Fruit fly (Drosophila melanogaster) whole organism, embryonic: ENCODE measurements around the gene Nin.

Experiments used
- Bgb ChIP-seq: fragments of 200-800 bp; sonication (Bioruptor generic); IDR thresholded peaks from 2 replicates; pipeline ENCODE4 v1.3.6; 2022; ENCODE audit warnings: missing biosample characterization, missing genetic modification characterization; ENCODE audit not compliant: partially characterized antibody
- C15 ChIP-seq: fragments of 200-800 bp; sonication (Bioruptor generic); IDR thresholded peaks from 3 replicates; pipeline ENCODE4 v1.3.6; 2022; ENCODE audit warnings: missing biosample characterization, missing genetic modification characterization
- CG1024 ChIP-seq: fragments of 200-800 bp; sonication (Bioruptor generic); IDR thresholded peaks from 2 replicates; pipeline ENCODE4 v1.3.6; 2022; ENCODE audit warnings: missing biosample characterization, missing genetic modification characterization
- CG10321 ChIP-seq: fragments of 200-800 bp; sonication (Bioruptor generic); IDR thresholded peaks from 2 replicates; pipeline ENCODE4 v1.3.6; 2022; ENCODE audit warnings: missing biosample characterization, missing genetic modification characterization
- CG10431 ChIP-seq: fragments of 200-800 bp; sonication (Bioruptor generic); optimal IDR thresholded peaks from 3 replicates; lab custom pipeline; 2018; ENCODE audit warnings: missing biosample characterization, mild to moderate bottlenecking, missing genetic modification characterization
- CG11504 ChIP-seq: fragments of 200-800 bp; sonication (Bioruptor generic); optimal IDR thresholded peaks from 3 replicates; lab custom pipeline; 2019; ENCODE audit warnings: missing biosample characterization, mild to moderate bottlenecking, missing genetic modification characterization, moderate library complexity
- CG12219 ChIP-seq: fragments of 200-800 bp; sonication (Bioruptor generic); optimal IDR thresholded peaks from 3 replicates; lab custom pipeline; 2018; ENCODE audit warnings: missing biosample characterization, mild to moderate bottlenecking, missing genetic modification characterization
- CG12299 ChIP-seq: fragments of 200-800 bp; sonication (Bioruptor generic); optimal IDR thresholded peaks from 2 replicates; lab custom pipeline; 2018; ENCODE audit warnings: missing biosample characterization, mild to moderate bottlenecking, missing genetic modification characterization
- CG13287 ChIP-seq: fragments of 200-800 bp; sonication (Bioruptor generic); IDR thresholded peaks from 2 replicates; pipeline ENCODE4 v1.3.6; 2022; ENCODE audit warnings: missing biosample characterization, missing genetic modification characterization; ENCODE audit not compliant: partially characterized antibody
- CG14710 ChIP-seq: fragments of 200-800 bp; sonication (Bioruptor generic); optimal IDR thresholded peaks from 3 replicates; lab custom pipeline; 2019; ENCODE audit warnings: missing biosample characterization, mild to moderate bottlenecking, missing genetic modification characterization, moderate library complexity
- CG15601 ChIP-seq: fragments of 200-800 bp; sonication (Bioruptor generic); optimal IDR thresholded peaks from 3 replicates; lab custom pipeline; 2019; ENCODE audit warnings: missing biosample characterization, mild to moderate bottlenecking, missing genetic modification characterization, moderate library complexity
- CG17186 ChIP-seq: fragments of 200-800 bp; sonication (Bioruptor generic); optimal IDR thresholded peaks from 3 replicates; lab custom pipeline; 2017; ENCODE audit warnings: missing biosample characterization, missing genetic modification reagents, missing genetic modification characterization
- CG17802 ChIP-seq: fragments of 200-800 bp; sonication (Bioruptor generic); optimal IDR thresholded peaks from 2 replicates; lab custom pipeline; 2018; ENCODE audit warnings: missing biosample characterization, mild to moderate bottlenecking, missing genetic modification characterization, moderate library complexity
- CG18476 ChIP-seq: fragments of 200-800 bp; sonication (Bioruptor generic); optimal IDR thresholded peaks from 2 replicates; lab custom pipeline; 2016; ENCODE audit warnings: missing biosample characterization, mild to moderate bottlenecking, missing genetic modification characterization
- CG2199 ChIP-seq: fragments of 200-800 bp; sonication (Bioruptor generic); IDR thresholded peaks from 3 replicates; pipeline ENCODE4 v1.3.6; 2022; ENCODE audit warnings: missing biosample characterization, missing genetic modification characterization
- CG3065 ChIP-seq: fragments of 200-800 bp; sonication (Bioruptor generic); optimal IDR thresholded peaks from 2 replicates; lab custom pipeline; 2016; ENCODE audit warnings: missing biosample characterization, missing genetic modification characterization
- CG31224 ChIP-seq: fragments of 200-800 bp; sonication (Bioruptor generic); IDR thresholded peaks from 2 replicates; pipeline ENCODE4 v1.3.6; 2022; ENCODE audit warnings: missing biosample characterization, missing genetic modification characterization
- CG3281 ChIP-seq: fragments of 200-800 bp; sonication (Bioruptor generic); optimal IDR thresholded peaks from 3 replicates; lab custom pipeline; 2017; ENCODE audit warnings: missing biosample characterization, mild to moderate bottlenecking, missing genetic modification characterization
- CG5180 ChIP-seq: fragments of 200-800 bp; sonication (Bioruptor generic); optimal IDR thresholded peaks from 3 replicates; lab custom pipeline; 2017; ENCODE audit warnings: missing biosample characterization, missing genetic modification characterization, mild to moderate bottlenecking, moderate library complexity, missing genetic modification reagents
- CG6175 ChIP-seq: fragments of 200-800 bp; sonication (Bioruptor generic); IDR thresholded peaks from 3 replicates; pipeline ENCODE4 v1.3.6; 2022; ENCODE audit warnings: missing biosample characterization, missing genetic modification characterization
- CG6765 ChIP-seq: fragments of 200-800 bp; sonication (Bioruptor generic); optimal IDR thresholded peaks from 3 replicates; lab custom pipeline; 2017; ENCODE audit warnings: missing biosample characterization, mild to moderate bottlenecking, missing genetic modification characterization
- CG8359 ChIP-seq: fragments of 200-800 bp; sonication (Bioruptor generic); optimal IDR thresholded peaks from 2 replicates; lab custom pipeline; 2017; ENCODE audit warnings: missing biosample characterization, mild to moderate bottlenecking, missing genetic modification characterization, borderline replicate concordance
- CG9609 ChIP-seq: fragments of 200-800 bp; sonication (Bioruptor generic); optimal IDR thresholded peaks from 3 replicates; lab custom pipeline; 2016; ENCODE audit warnings: missing biosample characterization, missing genetic modification characterization
- CTCF ChIP-seq: fragments of 200-800 bp; sonication (Bioruptor generic); optimal IDR thresholded peaks from 2 replicates; lab custom pipeline; 2017; ENCODE audit warnings: missing biosample characterization, mild to moderate bottlenecking, missing genetic modification characterization, moderate library complexity
- D ChIP-seq, 2 experiments: fragments of 200-800 bp in 1 of 2; fragments of >200 bp in 1 of 2; sonication (Bioruptor generic) in 1 of 2; optimal IDR thresholded peaks; 2 replicates in 1 of 2; 3 replicates in 1 of 2; lab custom pipeline; 2017; ENCODE audit warnings: mild to moderate bottlenecking in 1 of 2, missing biosample characterization in 1 of 2, missing genetic modification characterization in 1 of 2, missing genetic modification reagents in 1 of 2
- D19A ChIP-seq: fragments of 200-800 bp; optimal IDR thresholded peaks from 3 replicates; lab custom pipeline; 2019; ENCODE audit warnings: missing biosample characterization, mild to moderate bottlenecking, missing genetic modification characterization, moderate library complexity
- Eip74EF ChIP-seq, 2 experiments: fragments of 200-800 bp in 1 of 2; fragments of >200 bp in 1 of 2; sonication (Bioruptor generic) in 1 of 2; optimal IDR thresholded peaks; 2 replicates each; lab custom pipeline; 2017 to 2019; ENCODE audit warnings: missing biosample characterization in 2 of 2, missing genetic modification characterization in 2 of 2, mild to moderate bottlenecking in 1 of 2, moderate library complexity in 1 of 2
- HmgZ ChIP-seq: fragments of 200-800 bp; sonication (Bioruptor generic); optimal IDR thresholded peaks from 2 replicates; lab custom pipeline; 2018; ENCODE audit warnings: missing biosample characterization, mild to moderate bottlenecking, missing genetic modification characterization
- Lhr ChIP-seq: fragments of 200-800 bp; sonication (Bioruptor generic); optimal IDR thresholded peaks from 3 replicates; lab custom pipeline; 2017; ENCODE audit warnings: mild to moderate bottlenecking, missing biosample characterization, missing genetic modification reagents, missing genetic modification characterization
- Opbp ChIP-seq: fragments of 200-800 bp; sonication (Bioruptor generic); IDR thresholded peaks from 3 replicates; pipeline ENCODE4 v1.3.6; 2022; ENCODE audit warnings: missing biosample characterization, missing genetic modification characterization; ENCODE audit not compliant: partially characterized antibody
- PHDP ChIP-seq: fragments of 200-800 bp; sonication (Bioruptor generic); optimal IDR thresholded peaks from 3 replicates; lab custom pipeline; 2018; ENCODE audit warnings: missing biosample characterization, mild to moderate bottlenecking, missing genetic modification characterization, moderate library complexity
- Xrp1 ChIP-seq: fragments of 200-800 bp; sonication (Bioruptor generic); IDR thresholded peaks from 2 replicates; pipeline ENCODE4 v1.3.6; 2022; ENCODE audit warnings: missing biosample characterization, missing genetic modification characterization
- YL-1 ChIP-seq: fragments of 200-800 bp; sonication (Bioruptor generic); optimal IDR thresholded peaks from 3 replicates; lab custom pipeline; 2017; ENCODE audit warnings: missing biosample characterization, mild to moderate bottlenecking, missing genetic modification characterization
- bsh ChIP-seq, 2 experiments: fragments of 200-800 bp; sonication (Bioruptor generic); optimal IDR thresholded peaks; 2 replicates each; lab custom pipeline; 2017 to 2018; ENCODE audit warnings: mild to moderate bottlenecking in 2 of 2, missing biosample characterization in 2 of 2, missing genetic modification characterization in 2 of 2, moderate library complexity in 1 of 2
- fd96Cb ChIP-seq: fragments of 200-800 bp; sonication (Bioruptor generic); optimal IDR thresholded peaks from 2 replicates; lab custom pipeline; 2018; ENCODE audit warnings: missing biosample characterization, mild to moderate bottlenecking, missing genetic modification characterization, moderate library complexity
- gt ChIP-seq: fragments of 200-800 bp; sonication (Bioruptor generic); IDR thresholded peaks from 2 replicates; pipeline ENCODE4 v1.3.6; 2022; ENCODE audit warnings: missing biosample characterization, missing genetic modification characterization
- kay ChIP-seq: fragments of 200-800 bp; sonication (Bioruptor generic); optimal IDR thresholded peaks from 2 replicates; lab custom pipeline; 2016; ENCODE audit warnings: missing biosample characterization, missing genetic modification characterization
- nerfin-1 ChIP-seq: fragments of 200-800 bp; sonication (Bioruptor generic); optimal IDR thresholded peaks from 3 replicates; lab custom pipeline; 2019; ENCODE audit warnings: missing biosample characterization, mild to moderate bottlenecking, missing genetic modification characterization, moderate library complexity
- pita ChIP-seq: fragments of 200-800 bp; sonication (Bioruptor generic); optimal IDR thresholded peaks from 2 replicates; lab custom pipeline; 2017; ENCODE audit warnings: missing biosample characterization, mild to moderate bottlenecking, missing genetic modification characterization
- row ChIP-seq: fragments of 200-800 bp; sonication (Bioruptor generic); IDR thresholded peaks from 3 replicates; pipeline ENCODE4 v1.3.6; 2022; ENCODE audit warnings: missing biosample characterization, missing genetic modification characterization
- sd ChIP-seq: fragments of 200-800 bp; sonication (Bioruptor generic); optimal IDR thresholded peaks from 3 replicates; lab custom pipeline; 2018; ENCODE audit warnings: missing biosample characterization, mild to moderate bottlenecking, missing genetic modification characterization, moderate library complexity
- sens ChIP-seq: fragments of 200-800 bp; sonication (Bioruptor generic); peaks from one replicate; lab custom pipeline; 2016; ENCODE audit warnings: missing biosample characterization, missing genetic modification characterization
- stwl ChIP-seq: fragments of 200-800 bp; sonication (Bioruptor generic); optimal IDR thresholded peaks from 3 replicates; lab custom pipeline; 2018; ENCODE audit warnings: missing biosample characterization, mild to moderate bottlenecking, missing genetic modification characterization, moderate library complexity
- tio ChIP-seq: fragments of 200-800 bp; sonication (Bioruptor generic); optimal IDR thresholded peaks from 2 replicates; lab custom pipeline; 2017; ENCODE audit warnings: missing biosample characterization, missing genetic modification characterization, inconsistent platforms
- trh ChIP-seq: fragments of 200-800 bp; sonication (Bioruptor generic); optimal IDR thresholded peaks from 2 replicates; lab custom pipeline; 2016; ENCODE audit warnings: missing biosample characterization, missing genetic modification characterization
- z ChIP-seq: fragments of 200-800 bp; sonication (Bioruptor generic); IDR thresholded peaks from 3 replicates; pipeline ENCODE4 v1.3.6; 2022; ENCODE audit warnings: missing biosample characterization, missing genetic modification characterization
- zen ChIP-seq: fragments of 200-800 bp; sonication (Bioruptor generic); optimal IDR thresholded peaks from 3 replicates; lab custom pipeline; 2018; ENCODE audit warnings: missing biosample characterization, mild to moderate bottlenecking, missing genetic modification characterization, moderate library complexity

The Nin gene

DNA sequence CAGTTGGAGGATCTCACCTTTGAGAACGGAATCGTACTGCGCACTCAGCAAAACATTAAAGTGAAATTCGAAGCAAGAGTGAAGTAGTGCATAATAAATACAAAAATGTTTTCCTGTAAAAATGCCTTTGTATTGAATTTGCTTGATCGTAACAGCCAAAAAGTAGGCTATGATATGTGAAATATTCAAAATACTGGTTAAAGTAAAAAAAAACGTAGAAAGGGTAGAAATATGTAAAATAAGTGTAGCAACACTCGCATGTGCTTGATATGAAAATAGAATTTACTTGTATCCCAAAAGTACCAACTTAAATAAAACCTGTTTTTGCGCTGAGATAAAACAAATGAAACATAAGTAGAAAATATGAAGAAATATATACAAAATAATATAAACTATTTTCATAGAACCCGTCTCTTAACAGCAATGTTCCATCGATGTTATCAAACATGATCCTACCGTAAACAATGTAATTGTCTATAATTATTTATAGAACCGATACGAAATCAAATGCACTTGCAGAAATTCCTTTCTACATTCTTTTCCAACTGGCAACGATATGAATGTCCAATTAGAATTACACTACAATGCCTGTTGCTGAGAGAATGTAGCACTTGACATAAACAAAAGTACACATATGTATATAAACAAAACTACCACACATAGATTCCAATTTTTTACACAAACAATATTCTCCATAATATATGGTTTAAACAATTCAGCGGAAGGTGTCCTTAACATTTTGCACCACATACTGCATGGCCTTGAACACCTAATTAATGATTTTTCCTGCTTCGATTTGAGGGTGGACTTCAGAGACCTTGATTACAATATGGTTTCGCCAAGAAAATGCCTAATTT, 7.9 kb downstream of the Nin start:
- TF ChIP-seq Lhr (GFP tag; lab: Kevin White, UChicago) (no peak), pita (GFP tag; lab: Kevin White, UChicago) (peak; percentile 22), CG6175 (GFP tag; lab: Robert Waterston, UW) (no peak), CG8359 (GFP tag; lab: Kevin White, UChicago) (peak; percentile 4), gt (GFP tag; lab: Robert Waterston, UW) (no peak), CG10431 (GFP tag; lab: Kevin White, UChicago) (no peak), CG3065 (GFP tag; lab: Kevin White, UChicago) (no peak), CG5180 (GFP tag; lab: Kevin White, UChicago) (peak; percentile 42), sens (GFP tag; lab: Kevin White, UChicago) (peak; percentile 83), trh (no peak), CG17186 (GFP tag; lab: Kevin White, UChicago) (no peak), tio (GFP tag; lab: Kevin White, UChicago) (no peak), CG18476 (no peak), Bgb (GFP tag; lab: Robert Waterston, UW) (peak; percentile 57), C15 (no peak), row (GFP tag; lab: Robert Waterston, UW) (no peak), CG10321 (no peak), z (no peak), YL-1 (GFP tag; lab: Kevin White, UChicago) (peak; percentile 13), CG15601 (tag; lab: Kevin White, UChicago) (peak; percentile 37), Opbp (GFP tag; lab: Robert Waterston, UW) (0 out of 3 replicates have a peak, but pooled peaks have one; percentile 24), nerfin-1 (tag; lab: Kevin White, UChicago) (peak; percentile 5), stwl (tag; lab: Kevin White, UChicago) (peak; percentile 24), CG31224 (GFP tag; lab: Robert Waterston, UW) (no peak), D (optimal IDR thresholded peaks at IDR 0.05; lab: Kevin White, UChicago) (no peak), D (GFP tag; optimal IDR thresholded peaks at IDR 0.05; lab: Kevin White, UChicago) (peak; percentile 11), CG12299 (tag; lab: Kevin White, UChicago) (peak; percentile 24), bsh (GFP tag; optimal IDR thresholded peaks at IDR 0.05; lab: Kevin White, UChicago) (peak in 1 of 2 experiments; percentile 20), zen (tag; lab: Kevin White, UChicago) (no peak), sd (tag; lab: Kevin White, UChicago) (peak; percentile 34), CG11504 (peak; percentile 69), CG17802 (no peak), PHDP (tag; lab: Kevin White, UChicago) (peak; percentile 3), CG14710 (peak; percentile 7), CG2199 (peak; percentile 90), CG6765 (GFP tag; lab: Kevin White, UChicago) (no peak), HmgZ (tag; lab: Kevin White, UChicago) (peak; percentile 3), kay (GFP tag; lab: Kevin White, UChicago) (no peak), D19A (tag; lab: Kevin White, UChicago) (peak; percentile 1), Xrp1 (0 out of 2 replicates have a peak, but pooled peaks have one; percentile 14), CG3281 (no peak), CG12219 (GFP tag; lab: Kevin White, UChicago) (no peak), CG1024 (GFP tag; lab: Robert Waterston, UW) (no peak), CTCF (GFP tag; lab: Kevin White, UChicago) (peak; percentile 79), CG13287 (peak; percentile 39; the same call in 1 of the 2 replicates), Eip74EF (GFP tag; optimal IDR thresholded peaks at IDR 0.05; lab: Kevin White, UChicago) (peak in 1 of 2 experiments; percentile 4), CG9609 (no peak), fd96Cb (tag; lab: Kevin White, UChicago) (peak; percentile 5)
